Worm (Caenorhabditis elegans) whole organism, midembryonic: ENCODE measurements around the gene nhl-2.

Experiments used
- T22C8.4 ChIP-seq: fragments of 200-800 bp; sonication (Bioruptor generic); IDR thresholded peaks from 2 replicates; pipeline ENCODE4 v1.3.6; 2022; ENCODE audit warnings: missing genetic modification characterization, missing compliant biosample characterization
- cog-1 ChIP-seq: sonication (generic microtip); optimal IDR thresholded peaks from 2 replicates; lab custom pipeline; 2016; ENCODE audit warnings: missing genetic modification characterization, missing compliant biosample characterization
- flt-1 ChIP-seq: fragments of 200-800 bp; sonication (Bioruptor generic); IDR thresholded peaks from 2 replicates; pipeline ENCODE4 v1.3.6; 2022; ENCODE audit warnings: missing genetic modification characterization, missing compliant biosample characterization
- klf-2 ChIP-seq: fragments of 200-800 bp; sonication (Bioruptor generic); conservative IDR thresholded peaks from 2 replicates; pipeline ENCODE4 v1.3.6; 2022; ENCODE audit warnings: missing genetic modification reagents, missing genetic modification characterization, missing compliant biosample characterization
- med-1 ChIP-seq: sonication (generic microtip); optimal IDR thresholded peaks from 2 replicates; lab custom pipeline; 2017; ENCODE audit warnings: missing genetic modification characterization, mild to moderate bottlenecking, missing compliant biosample characterization, antibody characterized with exemption, missing genetic modification reagents; ENCODE audit not compliant: insufficient read depth
- ref-1 ChIP-seq: fragments of 200-800 bp; sonication (Bioruptor generic); conservative IDR thresholded peaks from 2 replicates; pipeline ENCODE4 v1.3.6; 2022; ENCODE audit warnings: missing genetic modification reagents, missing genetic modification characterization, missing compliant biosample characterization
- tab-1 ChIP-seq: fragments of 200-800 bp; sonication (Bioruptor generic); IDR thresholded peaks from 2 replicates; pipeline ENCODE4 v1.3.6; 2022; ENCODE audit warnings: missing genetic modification characterization, missing compliant biosample characterization
- ztf-23 ChIP-seq: fragments of 200-800 bp; sonication (Bioruptor generic); IDR thresholded peaks from 2 replicates; pipeline ENCODE4 v1.3.6; 2022; ENCODE audit warnings: missing genetic modification reagents, missing genetic modification characterization, missing compliant biosample characterization
- ztf-29 ChIP-seq: fragments of 200-800 bp; sonication (Bioruptor generic); IDR thresholded peaks from 2 replicates; pipeline ENCODE4 v1.3.6; 2022; ENCODE audit warnings: missing genetic modification reagents, missing genetic modification characterization, missing compliant biosample characterization

nhl-2 gene

DNA sequence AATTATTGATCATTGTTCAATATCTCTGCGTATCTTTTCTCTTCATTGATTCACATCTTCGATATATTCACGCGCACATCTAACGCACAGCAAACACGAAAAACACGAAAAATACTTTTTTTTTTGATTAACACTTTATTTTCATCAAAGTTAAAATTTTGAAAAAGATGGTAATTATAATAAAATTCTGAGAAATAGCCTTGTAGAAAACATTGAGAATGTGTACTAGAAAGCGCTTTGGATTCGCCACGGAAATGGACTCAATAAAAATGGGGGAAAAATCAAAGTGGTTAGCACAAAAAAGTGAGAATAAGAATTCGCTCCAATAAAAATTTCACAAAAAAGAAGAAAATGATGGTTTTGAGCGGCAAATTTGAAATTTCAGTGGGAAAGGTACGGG is 5.3 kb downstream of the nhl-2 start, which contains the start of gene F26F4.6:
F26F4.6 (minus strand) TSS at position 101 of the 400 bp plus-strand sequence.
- no peak for TF ChIP-seq med-1 (GFP tag; lab: Kevin White, UChicago)
- TF ChIP-seq tab-1 = no peak
- no peak for TF ChIP-seq klf-2
- no peak for TF ChIP-seq flt-1 (GFP tag; lab: Robert Waterston, UW)
- no peak for TF ChIP-seq T22C8.4 (GFP tag; lab: Robert Waterston, UW)

DNA sequence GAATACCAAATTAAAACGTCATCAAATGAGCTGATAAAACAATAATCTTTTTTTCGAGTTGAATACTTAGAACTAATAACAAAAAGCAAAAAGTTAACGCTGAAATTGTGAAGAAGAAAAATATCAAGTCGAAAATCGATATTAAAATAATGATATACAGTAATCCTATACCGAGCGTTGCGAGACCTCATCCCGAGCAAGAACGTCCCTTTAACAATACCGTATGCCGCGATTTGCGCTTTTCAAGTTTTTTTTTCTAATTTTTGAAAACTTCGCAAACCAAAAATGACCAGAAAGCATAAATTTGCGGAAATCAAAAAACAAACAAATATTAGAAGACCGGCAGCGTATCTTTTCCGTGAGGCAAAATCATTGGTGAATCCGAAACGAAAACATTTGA is 7.9 kb downstream of the nhl-2 start, which contains the start of gene F26F4.5:
F26F4.5 (minus strand) TSS at position 256 of the 400 bp plus-strand sequence.
- TF ChIP-seq T22C8.4 (GFP tag; lab: Robert Waterston, UW) (no peak), klf-2 (no peak), ref-1 (GFP tag; lab: Robert Waterston, UW) (no peak), ztf-29 (GFP tag; lab: Robert Waterston, UW) (no peak), med-1 (GFP tag; lab: Kevin White, UChicago) (no peak), tab-1 (no peak), cog-1 (tag; lab: Kevin White, UChicago) (no peak), ztf-23 (GFP tag; lab: Robert Waterston, UW) (no peak), flt-1 (GFP tag; lab: Robert Waterston, UW) (no peak)

ce11 chrIII:4887291-4887690 is 11.6 kb downstream of the nhl-2 start, which contains the start of gene clec-6:
clec-6 (minus strand) TSS chrIII:4887444.
- no peak for TF ChIP-seq T22C8.4 (GFP tag; lab: Robert Waterston, UW)
- no peak for TF ChIP-seq klf-2
- TF ChIP-seq ref-1 (GFP tag; lab: Robert Waterston, UW) = no peak
- TF ChIP-seq ztf-23 (GFP tag; lab: Robert Waterston, UW) = no peak
- no peak for TF ChIP-seq flt-1 (GFP tag; lab: Robert Waterston, UW)
- no peak for TF ChIP-seq med-1 (GFP tag; lab: Kevin White, UChicago)
- TF ChIP-seq cog-1 (tag; lab: Kevin White, UChicago) = no peak
- no peak for TF ChIP-seq tab-1
- no peak for TF ChIP-seq ztf-29 (GFP tag; lab: Robert Waterston, UW)

- TF ChIP-seq cog-1 (tag; lab: Kevin White, UChicago) (no peak), tab-1 (no peak), ref-1 (GFP tag; lab: Robert Waterston, UW) (no peak), T22C8.4 (GFP tag; lab: Robert Waterston, UW) (no peak), klf-2 (no peak), med-1 (GFP tag; lab: Kevin White, UChicago) (no peak), flt-1 (GFP tag; lab: Robert Waterston, UW) (no peak), ztf-23 (GFP tag; lab: Robert Waterston, UW) (no peak), ztf-29 (GFP tag; lab: Robert Waterston, UW) (no peak)
These were observed 15.5 kb downstream of the nhl-2 start, which contains the start of gene clec-5 for ce11 chrIII:4883429-4883828. clec-5 (minus strand) TSS chrIII:4883606.

- TF ChIP-seq ztf-23 (GFP tag; lab: Robert Waterston, UW) (no peak), ztf-29 (GFP tag; lab: Robert Waterston, UW) (no peak), med-1 (GFP tag; lab: Kevin White, UChicago) (no peak), klf-2 (no peak), flt-1 (GFP tag; lab: Robert Waterston, UW) (no peak)
These were observed 16.9 kb downstream of the nhl-2 start for ce11 chrIII:4881955-4882354.

DNA sequence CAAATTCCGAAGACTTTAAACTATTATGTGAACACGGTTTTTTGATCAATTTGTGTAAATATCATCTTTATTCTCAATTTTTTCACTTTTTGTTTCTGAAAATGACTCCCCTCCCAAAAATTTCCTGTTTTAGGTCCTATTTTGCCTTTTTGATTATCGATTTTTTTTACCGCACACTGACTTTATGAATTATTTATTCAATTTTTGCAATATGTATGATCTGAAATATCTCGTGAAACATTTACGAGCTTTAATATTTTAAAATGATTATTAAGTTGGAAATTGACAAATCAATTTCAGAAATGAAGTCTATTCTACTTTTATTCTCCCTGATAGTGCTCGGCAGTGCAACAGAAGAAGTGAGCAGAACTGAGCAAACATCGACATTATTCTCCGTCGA is 19.4 kb downstream of the nhl-2 start, which contains the start of gene C35D10.1:
C35D10.1 (plus strand) TSS at position 301 of the 400 bp plus-strand sequence.
- TF ChIP-seq tab-1 (no peak), flt-1 (GFP tag; lab: Robert Waterston, UW) (no peak), T22C8.4 (GFP tag; lab: Robert Waterston, UW) (no peak), ref-1 (GFP tag; lab: Robert Waterston, UW) (no peak), klf-2 (no peak), ztf-23 (GFP tag; lab: Robert Waterston, UW) (no peak), ztf-29 (GFP tag; lab: Robert Waterston, UW) (no peak), med-1 (GFP tag; lab: Kevin White, UChicago) (no peak), cog-1 (tag; lab: Kevin White, UChicago) (no peak)

DNA sequence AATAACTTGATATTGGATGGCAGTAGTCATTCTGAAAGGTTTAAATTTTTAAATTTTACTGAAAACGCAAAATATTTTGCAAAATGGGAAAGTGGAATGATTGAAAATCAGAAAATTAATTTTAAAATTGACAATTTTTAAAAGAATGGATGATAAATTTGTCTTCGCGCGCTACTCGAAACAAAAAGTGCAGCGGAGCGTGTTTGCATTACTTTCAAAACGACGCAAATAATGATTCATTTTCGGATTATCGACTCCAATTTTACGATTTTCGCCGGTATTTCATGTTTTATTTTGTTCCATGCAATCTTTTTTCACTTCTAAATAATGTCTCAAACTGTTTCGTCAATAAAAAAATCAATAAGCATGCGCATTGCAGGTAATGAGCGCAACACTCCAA is 20.6 kb downstream of the nhl-2 start, which contains the start of the genes tost-1 and arx-6:
tost-1 (minus strand) TSS at position 31 of the 400 bp plus-strand sequence.
arx-6 (plus strand) TSS at position 378 of the 400 bp plus-strand sequence.
- TF ChIP-seq T22C8.4 (GFP tag; lab: Robert Waterston, UW) = 0 out of 2 replicates have a peak, but pooled peaks have one; percentile 5
- no peak for TF ChIP-seq ref-1 (GFP tag; lab: Robert Waterston, UW)
- no peak for TF ChIP-seq ztf-29 (GFP tag; lab: Robert Waterston, UW)
- no peak for TF ChIP-seq med-1 (GFP tag; lab: Kevin White, UChicago)
- TF ChIP-seq tab-1 = no peak

- no peak for TF ChIP-seq flt-1 (GFP tag; lab: Robert Waterston, UW)
- TF ChIP-seq T22C8.4 (GFP tag; lab: Robert Waterston, UW) = no peak
- TF ChIP-seq ztf-29 (GFP tag; lab: Robert Waterston, UW) = no peak
- no peak for TF ChIP-seq cog-1 (tag; lab: Kevin White, UChicago)
- TF ChIP-seq med-1 (GFP tag; lab: Kevin White, UChicago) = no peak
- no peak for TF ChIP-seq ztf-23 (GFP tag; lab: Robert Waterston, UW)
- TF ChIP-seq tab-1 = no peak
- TF ChIP-seq ref-1 (GFP tag; lab: Robert Waterston, UW) = no peak
- TF ChIP-seq klf-2 = no peak
These were observed 23.2 kb downstream of the nhl-2 start for ce11 chrIII:4875663-4876062.

- TF ChIP-seq ztf-23 (GFP tag; lab: Robert Waterston, UW) = no peak
- no peak for TF ChIP-seq tab-1
- TF ChIP-seq klf-2 = no peak
- no peak for TF ChIP-seq flt-1 (GFP tag; lab: Robert Waterston, UW)
- no peak for TF ChIP-seq ref-1 (GFP tag; lab: Robert Waterston, UW)
- TF ChIP-seq med-1 (GFP tag; lab: Kevin White, UChicago) = no peak
- no peak for TF ChIP-seq T22C8.4 (GFP tag; lab: Robert Waterston, UW)
These were observed 24.2 kb downstream of the nhl-2 start, which contains the start of gene C35D10.12 for ce11 chrIII:4874671-4875070. C35D10.12 (minus strand) TSS chrIII:4874771.
